Worm (Caenorhabditis elegans) whole organism, early embryonic: Measurements from ENCODE around the gene srz-24.

ENCODE experiments used
- B0310.2 ChIP-seq: sonication (generic microtip); optimal IDR thresholded peaks from 2 replicates; lab custom pipeline; 2016; ENCODE audit warnings: mild to moderate bottlenecking, missing genetic modification characterization, missing compliant biosample characterization
- F13C5.2 ChIP-seq: sonication (generic microtip); optimal IDR thresholded peaks from 2 replicates; lab custom pipeline; 2017; ENCODE audit warnings: mild to moderate bottlenecking, missing genetic modification characterization, inconsistent platforms, missing compliant biosample characterization
- aly-1 ChIP-seq: sonication (generic microtip); optimal IDR thresholded peaks from 2 replicates; lab custom pipeline; 2016; ENCODE audit warnings: missing genetic modification characterization, missing compliant biosample characterization
- ama-1 ChIP-seq: fragments of 150-350 bp; optimal IDR thresholded peaks from 2 replicates; lab custom pipeline; 2014
- ceh-13 ChIP-seq: fragments of 200-800 bp; sonication (Bioruptor generic); optimal IDR thresholded peaks from 2 replicates; lab custom pipeline; 2018; ENCODE audit warnings: mild to moderate bottlenecking, missing genetic modification characterization, missing compliant biosample characterization
- ceh-36 ChIP-seq: sonication (generic microtip); optimal IDR thresholded peaks from 2 replicates; lab custom pipeline; 2016; ENCODE audit warnings: missing genetic modification characterization, inconsistent platforms, missing compliant biosample characterization
- ets-7 ChIP-seq: sonication (generic microtip); optimal IDR thresholded peaks from 2 replicates; lab custom pipeline; 2016; ENCODE audit warnings: missing genotype, missing genetic modification characterization, missing compliant biosample characterization
- flt-1 ChIP-seq: fragments of 200-800 bp; sonication (Bioruptor generic); IDR thresholded peaks from 2 replicates; pipeline ENCODE4 v1.3.6; 2022; ENCODE audit warnings: missing genetic modification characterization, missing compliant biosample characterization
- hmbx-1 ChIP-seq: sonication (generic microtip); optimal IDR thresholded peaks from 2 replicates; lab custom pipeline; 2016; ENCODE audit warnings: mild to moderate bottlenecking, missing genetic modification characterization, missing compliant biosample characterization
- hmg-4 ChIP-seq: fragments of 200-800 bp; sonication (Bioruptor generic); optimal IDR thresholded peaks from 2 replicates; lab custom pipeline; 2018; ENCODE audit warnings: mild to moderate bottlenecking, missing genetic modification characterization, missing compliant biosample characterization
- hnd-1 ChIP-seq: sonication (generic microtip); optimal IDR thresholded peaks from 2 replicates; lab custom pipeline; 2016; ENCODE audit warnings: missing genetic modification characterization, missing compliant biosample characterization
- pes-1 ChIP-seq: fragments of 200-800 bp; sonication (Bioruptor generic); IDR thresholded peaks from 2 replicates; pipeline ENCODE4 v1.3.6; 2022; ENCODE audit warnings: missing genetic modification reagents, missing genetic modification characterization, missing compliant biosample characterization
- scrt-1 ChIP-seq: fragments of 200-800 bp; sonication (Bioruptor generic); IDR thresholded peaks from 2 replicates; pipeline ENCODE4 v1.3.6; 2022; ENCODE audit warnings: missing genetic modification characterization, missing compliant biosample characterization
- sea-1 ChIP-seq: fragments of 200-800 bp; sonication (Bioruptor generic); conservative IDR thresholded peaks from 2 replicates; pipeline ENCODE4 v1.3.6; 2022; ENCODE audit warnings: missing genetic modification characterization, missing compliant biosample characterization
- tbx-11 ChIP-seq: fragments of 200-800 bp; sonication (Bioruptor generic); IDR thresholded peaks from 2 replicates; pipeline ENCODE4 v1.3.6; 2022; ENCODE audit warnings: missing genetic modification characterization, missing compliant biosample characterization
- tbx-37 ChIP-seq: fragments of 200-800 bp; sonication (Bioruptor generic); conservative IDR thresholded peaks from 2 replicates; pipeline ENCODE4 v1.3.6; 2022; ENCODE audit warnings: missing genetic modification reagents, missing genetic modification characterization, missing compliant biosample characterization
- tra-4 ChIP-seq: sonication (generic microtip); optimal IDR thresholded peaks from 2 replicates; lab custom pipeline; 2017; ENCODE audit warnings: missing genetic modification characterization, missing compliant biosample characterization

srz-24 gene

DNA sequence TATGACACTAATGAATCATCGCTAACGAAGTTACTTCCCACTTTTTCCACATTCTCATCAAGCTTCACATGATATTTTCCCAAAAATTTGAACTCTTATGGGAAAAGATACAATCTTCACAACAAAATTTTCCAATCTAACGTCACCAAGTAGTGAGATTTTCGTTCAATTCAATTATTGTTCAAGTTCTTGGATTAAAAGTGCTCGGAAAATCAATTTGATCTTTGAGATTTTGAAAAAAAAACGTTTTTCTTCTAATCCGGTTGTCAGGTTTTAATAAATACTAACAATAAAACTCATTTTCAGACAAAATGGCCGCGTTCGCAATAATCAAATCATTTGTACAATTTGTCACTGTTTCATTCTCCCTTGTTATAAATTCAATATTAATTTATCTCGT lies 46.8 kb downstream of the srz-24 start, which contains the start of gene str-153:
TSS of gene str-153 (plus strand) at position 301 of the 400 bp plus-strand sequence.
- TF ChIP-seq flt-1 (GFP tag; lab: Robert Waterston, UW) = no peak
- TF ChIP-seq hmbx-1 = no peak
- TF ChIP-seq tbx-11 (GFP tag; lab: Robert Waterston, UW) = no peak
- TF ChIP-seq hnd-1 (tag; lab: Kevin White, UChicago) = no peak
- no peak for TF ChIP-seq tra-4 (tag; lab: Kevin White, UChicago)
- no peak for TF ChIP-seq ceh-36 (tag; lab: Kevin White, UChicago)
- TF ChIP-seq F13C5.2 = no peak

DNA sequence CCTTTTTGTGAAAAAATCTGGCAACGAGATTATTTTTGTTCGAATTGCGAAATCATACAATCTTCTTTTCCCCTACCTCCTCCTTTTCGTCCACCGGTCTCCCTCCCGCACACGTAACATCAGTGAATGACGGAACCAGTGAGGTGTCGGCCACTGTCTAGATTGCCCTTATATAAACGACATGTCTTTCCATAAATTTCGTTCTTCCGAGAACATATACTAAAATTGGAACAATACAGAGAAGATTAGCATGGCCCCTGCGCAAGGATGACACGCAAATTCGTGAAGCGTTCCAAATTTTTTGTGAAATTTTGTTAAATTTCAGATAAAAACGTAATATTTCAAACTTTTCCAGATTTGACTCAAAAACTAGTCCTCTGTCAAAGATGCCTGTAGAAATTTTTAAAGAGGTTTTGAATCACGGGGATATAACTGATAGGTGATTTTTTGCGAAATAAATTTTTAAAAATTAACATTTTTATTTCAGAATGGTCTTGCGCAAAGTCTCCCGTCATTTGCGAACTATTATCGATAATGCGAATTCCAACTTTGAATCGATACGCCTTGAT lies 50.1 kb downstream of the srz-24 start:
- 0 out of 2 replicates have a peak, but pooled peaks have one; percentile 16 for TF ChIP-seq tbx-11 (GFP tag; lab: Robert Waterston, UW)
- TF ChIP-seq flt-1 (GFP tag; lab: Robert Waterston, UW) = peak; percentile 39; the same call in 1 of the 2 replicates
- TF ChIP-seq F13C5.2 = no peak
- no peak for TF ChIP-seq aly-1
- TF ChIP-seq ceh-13 (GFP tag; lab: Kevin White, UChicago) = peak; percentile 6
- TF ChIP-seq scrt-1 (GFP tag; lab: Robert Waterston, UW) = no peak
- TF ChIP-seq ama-1 (lab: Kevin White, UChicago) = no peak
- no peak for TF ChIP-seq tbx-37 (GFP tag; lab: Robert Waterston, UW)
- peak; percentile 63; the same call in 1 of the 2 replicates for TF ChIP-seq pes-1 (GFP tag; lab: Robert Waterston, UW)

DNA sequence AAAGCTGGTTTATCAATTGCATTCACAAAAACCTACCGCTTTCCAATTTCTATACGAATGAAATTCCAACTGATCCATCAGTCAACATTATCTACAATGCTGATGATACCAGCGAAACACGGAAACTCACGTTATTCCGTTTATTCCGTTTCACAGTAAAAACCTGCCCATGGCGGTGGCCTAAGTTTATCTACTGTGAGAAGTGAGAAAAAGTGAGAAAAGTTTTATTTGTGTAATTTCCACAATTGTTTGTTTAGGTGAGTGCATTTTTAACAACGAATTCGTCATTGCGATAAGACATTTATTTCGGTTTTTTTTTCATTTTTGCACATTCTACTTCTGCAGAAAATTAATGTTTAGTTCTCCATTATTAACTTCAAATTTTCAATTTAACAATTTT lies 50.9 kb downstream of the srz-24 start, which contains the start of gene Y9C9A.8:
TSS of gene Y9C9A.8 (plus strand) at position 301 of the 400 bp plus-strand sequence.
- TF ChIP-seq ceh-36 (tag; lab: Kevin White, UChicago) = no peak
- no peak for TF ChIP-seq pes-1 (GFP tag; lab: Robert Waterston, UW)
- TF ChIP-seq hmg-4 (GFP tag; lab: Kevin White, UChicago) = no peak
- TF ChIP-seq flt-1 (GFP tag; lab: Robert Waterston, UW) = no peak
- TF ChIP-seq sea-1 = no peak
- TF ChIP-seq tbx-37 (GFP tag; lab: Robert Waterston, UW) = no peak
- no peak for TF ChIP-seq tra-4 (tag; lab: Kevin White, UChicago)
- no peak for TF ChIP-seq aly-1
- TF ChIP-seq F13C5.2 = no peak
- no peak for TF ChIP-seq B0310.2
- no peak for TF ChIP-seq ama-1 (lab: Kevin White, UChicago)
- TF ChIP-seq ceh-13 (GFP tag; lab: Kevin White, UChicago) = no peak
- no peak for TF ChIP-seq scrt-1 (GFP tag; lab: Robert Waterston, UW)
- TF ChIP-seq hnd-1 (tag; lab: Kevin White, UChicago) = no peak
- TF ChIP-seq ets-7 (tag; lab: Kevin White, UChicago) = no peak
- TF ChIP-seq tbx-11 (GFP tag; lab: Robert Waterston, UW) = no peak
